Worm (Caenorhabditis elegans) whole organism, late embryonic: ENCODE measurements around the gene T20G5.9.

Source experiments
- K02D7.2 ChIP-seq: sonication (generic microtip); optimal IDR thresholded peaks from 2 replicates; lab custom pipeline; 2017; ENCODE audit warnings: mild to moderate bottlenecking, missing genetic modification characterization, missing compliant biosample characterization
- Y22D7AL.16 ChIP-seq: sonication (generic microtip); optimal IDR thresholded peaks from 2 replicates; lab custom pipeline; 2016; ENCODE audit warnings: missing genetic modification characterization, missing compliant biosample characterization
- ama-1 ChIP-seq: fragments of 150-350 bp; optimal IDR thresholded peaks from 2 replicates; lab custom pipeline; 2014
- ceh-18 ChIP-seq: sonication (generic microtip); optimal IDR thresholded peaks from 2 replicates; lab custom pipeline; 2016; ENCODE audit warnings: missing genetic modification characterization, missing compliant biosample characterization
- ceh-45 ChIP-seq: fragments of 200-800 bp; sonication (Bioruptor generic); IDR thresholded peaks from 2 replicates; pipeline ENCODE4 v1.3.6; 2022; ENCODE audit warnings: missing genetic modification reagents, missing genetic modification characterization, missing compliant biosample characterization
- fkh-10 ChIP-seq: fragments of 150-350 bp; optimal IDR thresholded peaks from 2 replicates; lab custom pipeline; 2014; ENCODE audit warnings: missing biosample characterization, missing genetic modification reagents, missing genetic modification characterization
- hlh-30 ChIP-seq: sonication (generic microtip); optimal IDR thresholded peaks from 2 replicates; lab custom pipeline; 2017; ENCODE audit warnings: antibody characterized with exemption, missing genetic modification characterization, missing compliant biosample characterization; ENCODE audit not compliant: insufficient read depth
- nhr-11 ChIP-seq: fragments of 150-350 bp; optimal IDR thresholded peaks from 2 replicates; lab custom pipeline; 2014; ENCODE audit warnings: missing biosample characterization, missing genetic modification characterization
- pax-1 ChIP-seq: fragments of 150-350 bp; optimal IDR thresholded peaks from 2 replicates; lab custom pipeline; 2014; ENCODE audit warnings: missing biosample characterization, missing genetic modification characterization
- pha-2 ChIP-seq: sonication (generic microtip); optimal IDR thresholded peaks from 2 replicates; lab custom pipeline; 2017; ENCODE audit warnings: mild to moderate bottlenecking, missing genetic modification characterization, missing compliant biosample characterization
- pha-4 ChIP-seq: fragments of 150-350 bp; optimal IDR thresholded peaks from 2 replicates; lab custom pipeline; 2018; ENCODE audit warnings: missing biosample characterization, missing genetic modification reagents, missing genetic modification characterization

- no peak for TF ChIP-seq pha-4 (tag; lab: Kevin White, UChicago)
- TF ChIP-seq K02D7.2: no peak
- no peak for TF ChIP-seq fkh-10 (GFP tag; lab: Kevin White, UChicago)
- TF ChIP-seq pax-1: no peak
- TF ChIP-seq hlh-30 (tag; lab: Kevin White, UChicago): no peak
- TF ChIP-seq pha-2 (tag; lab: Kevin White, UChicago): no peak
- no peak for TF ChIP-seq ama-1 (lab: Kevin White, UChicago)
- no peak for TF ChIP-seq ceh-45 (GFP tag; lab: Robert Waterston, UW)
- no peak for TF ChIP-seq Y22D7AL.16 (tag; lab: Kevin White, UChicago)
- TF ChIP-seq ceh-18: no peak
- no peak for TF ChIP-seq nhr-11 (tag; lab: Kevin White, UChicago)
These were observed 21.8 kb upstream of the T20G5.9 start for ce11 chrIII:10187840-10188239.
